Worm (Caenorhabditis elegans) whole organism, mixed stage, embryonic: Measurements from ENCODE around the gene Y94H6A.3.

ENCODE experiments used
- blmp-1 ChIP-seq: fragments of 150-350 bp; optimal IDR thresholded peaks from 2 replicates; lab custom pipeline; 2014; ENCODE audit warnings: missing biosample characterization, missing genetic modification characterization
- ceh-39 ChIP-seq: fragments of 150-350 bp; optimal IDR thresholded peaks from 2 replicates; lab custom pipeline; 2014; ENCODE audit warnings: missing biosample characterization, missing genetic modification characterization
- ceh-43 ChIP-seq: fragments of 200-800 bp; sonication (Bioruptor generic); optimal IDR thresholded peaks from 2 replicates; lab custom pipeline; 2018; ENCODE audit warnings: mild to moderate bottlenecking, missing genetic modification characterization, moderate library complexity, missing compliant biosample characterization
- ces-1 ChIP-seq: fragments of 150-350 bp; optimal IDR thresholded peaks from 2 replicates; lab custom pipeline; 2014; ENCODE audit warnings: missing biosample characterization, missing genetic modification reagents, missing genetic modification characterization
- cnd-1 ChIP-seq: fragments of 200-800 bp; sonication (Bioruptor generic); optimal IDR thresholded peaks from 2 replicates; lab custom pipeline; 2018; ENCODE audit warnings: mild to moderate bottlenecking, missing genetic modification characterization, missing compliant biosample characterization
- elt-1 ChIP-seq: sonication (generic microtip); optimal IDR thresholded peaks from 2 replicates; lab custom pipeline; 2017; ENCODE audit warnings: missing genetic modification characterization, mild to moderate bottlenecking, missing compliant biosample characterization, antibody characterized with exemption, moderate library complexity, borderline replicate concordance; ENCODE audit not compliant: insufficient read depth
- elt-3 ChIP-seq: fragments of 150-350 bp; optimal IDR thresholded peaks from 2 replicates; lab custom pipeline; 2014; ENCODE audit warnings: missing biosample characterization, missing genetic modification characterization
- flh-1 ChIP-seq: fragments of 200-800 bp; sonication (Bioruptor generic); optimal IDR thresholded peaks from 2 replicates; lab custom pipeline; 2018; ENCODE audit warnings: mild to moderate bottlenecking, missing genetic modification characterization, moderate library complexity, missing compliant biosample characterization
- hlh-1 ChIP-seq: fragments of 150-350 bp; optimal IDR thresholded peaks from 2 replicates; lab custom pipeline; 2014; ENCODE audit warnings: missing biosample characterization, missing genetic modification reagents, missing genetic modification characterization
- lin-13 ChIP-seq: fragments of 150-350 bp; optimal IDR thresholded peaks from 2 replicates; lab custom pipeline; 2014; ENCODE audit warnings: missing biosample characterization, missing genetic modification characterization
- lin-32 ChIP-seq: fragments of 200-800 bp; sonication (Bioruptor generic); optimal IDR thresholded peaks from 2 replicates; lab custom pipeline; 2018; ENCODE audit warnings: mild to moderate bottlenecking, missing genetic modification characterization, missing compliant biosample characterization
- lsy-2 ChIP-seq: fragments of 150-350 bp; optimal IDR thresholded peaks from 2 replicates; lab custom pipeline; 2014; ENCODE audit warnings: missing biosample characterization, missing genetic modification characterization
- mab-5 ChIP-seq: fragments of 150-350 bp; optimal IDR thresholded peaks from 2 replicates; lab custom pipeline; 2014; ENCODE audit warnings: missing biosample characterization, missing genetic modification characterization
- mep-1 ChIP-seq: fragments of 150-350 bp; optimal IDR thresholded peaks from 2 replicates; lab custom pipeline; 2017; ENCODE audit warnings: missing biosample characterization, missing genetic modification reagents, missing genetic modification characterization, inconsistent platforms
- mls-2 ChIP-seq: sonication (generic microtip); optimal IDR thresholded peaks from 2 replicates; lab custom pipeline; 2016; ENCODE audit warnings: mild to moderate bottlenecking, missing genetic modification characterization, moderate library complexity, missing compliant biosample characterization
- nhr-12 ChIP-seq: fragments of 150-350 bp; optimal IDR thresholded peaks from 2 replicates; lab custom pipeline; 2014; ENCODE audit warnings: missing biosample characterization, missing genetic modification characterization
- nhr-2 ChIP-seq: fragments of 150-350 bp; optimal IDR thresholded peaks from 2 replicates; lab custom pipeline; 2014; ENCODE audit warnings: missing biosample characterization, missing genetic modification characterization
- nhr-237 ChIP-seq: fragments of 150-350 bp; optimal IDR thresholded peaks from 2 replicates; lab custom pipeline; 2014; ENCODE audit warnings: missing biosample characterization, missing genetic modification characterization
- nhr-76 ChIP-seq: sonication (generic microtip); optimal IDR thresholded peaks from 2 replicates; lab custom pipeline; 2017; ENCODE audit warnings: missing biosample characterization, missing genetic modification characterization
- sem-2 ChIP-seq: fragments of 200-800 bp; sonication (Bioruptor generic); optimal IDR thresholded peaks from 2 replicates; lab custom pipeline; 2018; ENCODE audit warnings: mild to moderate bottlenecking, missing genetic modification characterization, missing compliant biosample characterization
- snpc-4 ChIP-seq: fragments of 150-350 bp; optimal IDR thresholded peaks from 2 replicates; lab custom pipeline; 2014; ENCODE audit warnings: missing biosample characterization, missing genetic modification characterization
- sptf-1 ChIP-seq: sonication (generic microtip); optimal IDR thresholded peaks from 2 replicates; lab custom pipeline; 2017; ENCODE audit warnings: mild to moderate bottlenecking, missing genetic modification characterization, moderate library complexity, missing compliant biosample characterization
- unc-120 ChIP-seq: sonication (generic microtip); optimal IDR thresholded peaks from 2 replicates; lab custom pipeline; 2017; ENCODE audit warnings: missing genetic modification characterization, missing compliant biosample characterization; ENCODE audit not compliant: poor library complexity, severe bottlenecking
- unc-62 ChIP-seq: fragments of 150-350 bp; optimal IDR thresholded peaks from 2 replicates; lab custom pipeline; 2014; ENCODE audit warnings: missing biosample characterization, missing genetic modification reagents, missing genetic modification characterization
- zip-8 ChIP-seq: fragments of 150-350 bp; optimal IDR thresholded peaks from 2 replicates; lab custom pipeline; 2014; ENCODE audit warnings: missing biosample characterization, missing genetic modification characterization
- ztf-11 ChIP-seq: fragments of 150-350 bp; optimal IDR thresholded peaks from 2 replicates; lab custom pipeline; 2014; ENCODE audit warnings: missing biosample characterization, missing genetic modification characterization

Gene Y94H6A.3

ce11 chrIV:2663953-2664900 lies 12.1 kb upstream of the Y94H6A.3 start, which contains the start of gene Y69A2AR.31:
Gene Y69A2AR.31 (minus strand): TSS chrIV:2664003.
- TF ChIP-seq lin-32, result no peak
- no peak for TF ChIP-seq unc-62 (GFP tag; lab: Kevin White, UChicago)
- TF ChIP-seq ceh-43 (GFP tag; lab: Kevin White, UChicago), result no peak
- TF ChIP-seq sem-2 (GFP tag; lab: Kevin White, UChicago), result no peak
- no peak for TF ChIP-seq unc-120 (tag; lab: Kevin White, UChicago)
- TF ChIP-seq elt-1 (tag; lab: Kevin White, UChicago), result no peak
- TF ChIP-seq ces-1, result peak; percentile 14

DNA sequence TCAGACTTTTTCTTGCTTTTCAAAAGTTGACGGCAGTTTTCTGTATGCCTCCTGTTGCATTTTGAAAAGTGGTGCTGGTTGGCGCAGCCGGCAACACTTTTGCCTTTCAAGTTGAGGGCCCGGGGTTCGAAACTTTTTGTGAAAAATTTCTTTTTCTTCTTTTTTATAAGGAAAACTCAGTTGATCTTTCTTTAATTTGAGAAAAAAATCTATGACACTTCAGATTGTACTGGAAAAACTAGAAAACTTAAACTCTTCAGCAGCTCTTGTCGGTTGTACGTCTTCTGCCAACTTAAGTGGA lies 11.5 kb upstream of the Y94H6A.3 start:
- TF ChIP-seq mls-2 (tag; lab: Kevin White, UChicago) (no peak), sem-2 (GFP tag; lab: Kevin White, UChicago) (no peak), mab-5 (tag; lab: Kevin White, UChicago) (no peak), mep-1 (tag; lab: Kevin White, UChicago) (no peak), unc-120 (tag; lab: Kevin White, UChicago) (no peak), nhr-2 (tag; lab: Kevin White, UChicago) (no peak), nhr-12 (tag; lab: Kevin White, UChicago) (no peak)
- TF ChIP-seq, all 35 proteins: peak for 0

- TF ChIP-seq unc-62 (GFP tag; lab: Kevin White, UChicago) (peak; percentile 38), ceh-39 (tag; lab: Kevin White, UChicago) (no peak), flh-1 (GFP tag; lab: Kevin White, UChicago) (no peak), unc-120 (tag; lab: Kevin White, UChicago) (peak; percentile 84), lin-32 (no peak), hlh-1 (tag; lab: Kevin White, UChicago) (peak; percentile 97)
Measured at ce11 chrIV:2665388-2665978, 10.8 kb upstream of the Y94H6A.3 start.

ce11 chrIV:2666127-2666526 lies 10.2 kb upstream of the Y94H6A.3 start:
- TF ChIP-seq mep-1 (tag; lab: Kevin White, UChicago), result peak; percentile 58
- TF ChIP-seq cnd-1, result no peak

- TF ChIP-seq lsy-2 (tag; lab: Kevin White, UChicago) (peak; percentile 93), ztf-11 (no peak), snpc-4 (tag; lab: Kevin White, UChicago) (no peak), lin-13 (tag; lab: Kevin White, UChicago) (no peak), ces-1 (peak; percentile 2)
Measured at ce11 chrIV:2666586-2667100, 9.7 kb upstream of the Y94H6A.3 start, which contains the start of gene Y69A2AR.1. Gene Y69A2AR.1 (plus strand): TSS chrIV:2667050.

DNA sequence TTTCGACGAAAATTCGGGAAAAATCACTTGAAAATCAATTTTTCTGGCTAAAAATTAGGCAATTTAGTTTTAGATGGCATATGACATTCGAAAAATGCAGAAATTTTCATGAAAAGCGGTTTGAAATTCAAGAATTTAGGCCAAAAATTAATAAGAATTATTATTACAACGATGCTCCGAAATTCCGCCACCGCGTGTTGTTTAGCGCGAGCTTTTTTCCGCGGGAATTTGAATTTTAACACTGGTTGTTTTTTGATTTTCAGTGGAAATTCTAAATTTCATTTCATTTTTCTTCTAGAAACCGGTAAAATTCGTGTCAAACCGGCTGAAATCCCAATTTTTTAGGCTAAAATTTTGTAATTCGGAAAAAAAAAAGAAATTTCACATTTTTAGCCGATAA lies 5.6 kb upstream of the Y94H6A.3 start:
- TF ChIP-seq nhr-237 (tag; lab: Kevin White, UChicago), result no peak
- no peak for TF ChIP-seq sptf-1 (tag; lab: Kevin White, UChicago)
- TF ChIP-seq blmp-1 (tag; lab: Kevin White, UChicago), result no peak
- no peak for TF ChIP-seq sem-2 (GFP tag; lab: Kevin White, UChicago)
- TF ChIP-seq elt-3 (tag; lab: Kevin White, UChicago), result no peak
- no peak for TF ChIP-seq unc-120 (tag; lab: Kevin White, UChicago)
- TF ChIP-seq mab-5 (tag; lab: Kevin White, UChicago), result no peak
- no peak for TF ChIP-seq nhr-76 (tag; lab: Kevin White, UChicago)
- TF ChIP-seq zip-8 (tag; lab: Kevin White, UChicago), result no peak
